Fruit fly (Drosophila melanogaster) whole organism, wandering third instar larva: ENCODE results near the gene ninaE.

Experiments
- Abd-B ChIP-seq: fragments of >200 bp; optimal IDR thresholded peaks from 2 replicates; lab custom pipeline; 2017; ENCODE audit warnings: missing biosample characterization, missing genetic modification characterization
- CG32264 ChIP-seq: fragments of 200-800 bp; sonication (Bioruptor generic); optimal IDR thresholded peaks from 2 replicates; lab custom pipeline; 2016; ENCODE audit warnings: missing biosample characterization, missing genetic modification characterization
- CG9705 ChIP-seq: fragments of 200-800 bp; sonication (Bioruptor generic); optimal IDR thresholded peaks from 2 replicates; lab custom pipeline; 2018; ENCODE audit warnings: missing biosample characterization, mild to moderate bottlenecking, missing genetic modification characterization
- CrebA ChIP-seq: fragments of 200-800 bp; sonication (Bioruptor generic); optimal IDR thresholded peaks from 2 replicates; lab custom pipeline; 2016; ENCODE audit warnings: missing biosample characterization, mild to moderate bottlenecking, missing genetic modification characterization, borderline replicate concordance
- Dfd ChIP-seq: fragments of >200 bp; optimal IDR thresholded peaks from 2 replicates; lab custom pipeline; 2017; ENCODE audit warnings: missing biosample characterization, missing genetic modification characterization
- Dif ChIP-seq: fragments of 200-275, 200-300 bp; sonication (Bioruptor generic); optimal IDR thresholded peaks from 2 replicates; lab custom pipeline; 2018; ENCODE audit warnings: missing biosample characterization, missing genetic modification characterization; ENCODE audit not compliant: partially characterized antibody
- GATAd ChIP-seq: sonication (Bioruptor generic); optimal IDR thresholded peaks from 2 replicates; lab custom pipeline; 2016; ENCODE audit warnings: missing biosample characterization, missing genetic modification characterization
- HLH106 ChIP-seq: fragments of 200-800 bp; optimal IDR thresholded peaks from 3 replicates; lab custom pipeline; 2019; ENCODE audit warnings: missing biosample characterization, mild to moderate bottlenecking, missing genetic modification characterization, moderate library complexity
- Hnf4 ChIP-seq: fragments of 200-800 bp; sonication (Bioruptor generic); optimal IDR thresholded peaks from 2 replicates; lab custom pipeline; 2016; ENCODE audit warnings: missing biosample characterization, mild to moderate bottlenecking, missing genetic modification characterization
- Hr78 ChIP-seq: fragments of >200 bp; optimal IDR thresholded peaks from 2 replicates; lab custom pipeline; 2017; ENCODE audit warnings: missing biosample characterization, missing genetic modification characterization
- Hr83 ChIP-seq: fragments of 200-300 bp; sonication (Bioruptor generic); optimal IDR thresholded peaks from 2 replicates; lab custom pipeline; 2016; ENCODE audit warnings: missing biosample characterization, mild to moderate bottlenecking, missing genetic modification characterization, moderate library complexity; ENCODE audit not compliant: poor library complexity, severe bottlenecking
- Jra ChIP-seq: sonication (Bioruptor generic); optimal IDR thresholded peaks from 2 replicates; lab custom pipeline; 2016; ENCODE audit warnings: missing biosample characterization, missing genetic modification characterization
- Mio ChIP-seq: sonication (Bioruptor generic); optimal IDR thresholded peaks from 2 replicates; lab custom pipeline; 2016; ENCODE audit warnings: missing biosample characterization, missing genetic modification characterization
- Myc ChIP-seq: fragments of >200 bp; optimal IDR thresholded peaks from 2 replicates; lab custom pipeline; 2017
- N ChIP-seq: fragments of >200 bp; optimal IDR thresholded peaks from 2 replicates; lab custom pipeline; 2018; ENCODE audit warnings: missing biosample characterization, missing external identifiers, missing genetic modification characterization
- OdsH ChIP-seq: fragments of 200-800 bp; sonication (Bioruptor generic); optimal IDR thresholded peaks from 2 replicates; lab custom pipeline; 2016; ENCODE audit warnings: missing biosample characterization, mild to moderate bottlenecking, missing genetic modification characterization
- Rel ChIP-seq, 2 experiments: fragments of 200-800 bp; sonication (Bioruptor generic) in 1 of 2; optimal IDR thresholded peaks; 2 replicates in 1 of 2; 3 replicates in 1 of 2; lab custom pipeline; 2016 to 2019; ENCODE audit warnings: mild to moderate bottlenecking in 2 of 2, missing biosample characterization in 2 of 2, missing genetic modification characterization in 2 of 2, moderate library complexity in 1 of 2
- Sp1 ChIP-seq: fragments of 200-800 bp; sonication (Bioruptor generic); optimal IDR thresholded peaks from 3 replicates; lab custom pipeline; 2019; ENCODE audit warnings: missing biosample characterization, mild to moderate bottlenecking, missing genetic modification characterization, moderate library complexity
- Vsx2 ChIP-seq: fragments of 200-300, 225-300 bp; sonication (Bioruptor generic); optimal IDR thresholded peaks from 2 replicates; lab custom pipeline; 2018; ENCODE audit warnings: missing biosample characterization, missing genetic modification characterization; ENCODE audit not compliant: partially characterized antibody
- br ChIP-seq: fragments of 200-800 bp; sonication (Bioruptor generic); optimal IDR thresholded peaks from 2 replicates; lab custom pipeline; 2016; ENCODE audit warnings: missing biosample characterization, missing genetic modification characterization
- brk ChIP-seq: fragments of 200-800 bp; sonication (Bioruptor generic); optimal IDR thresholded peaks from 2 replicates; lab custom pipeline; 2016; ENCODE audit warnings: missing biosample characterization, mild to moderate bottlenecking, missing genetic modification characterization
- dl ChIP-seq, 2 experiments: fragments of 175-275, 200-275 bp in 1 of 2; fragments of 200-275 bp in 1 of 2; sonication (Bioruptor generic); optimal IDR thresholded peaks; lab custom pipeline; 2018; ENCODE audit warnings: mild to moderate bottlenecking in 2 of 2, missing biosample characterization in 2 of 2, missing genetic modification characterization in 2 of 2, moderate library complexity in 2 of 2; ENCODE audit not compliant: partially characterized antibody in 2 of 2, insufficient read depth in 1 of 2
- dmrt93B ChIP-seq: fragments of 200-800 bp; sonication (Bioruptor generic); optimal IDR thresholded peaks from 2 replicates; lab custom pipeline; 2018; ENCODE audit warnings: missing biosample characterization, mild to moderate bottlenecking, missing genetic modification characterization
- dsf ChIP-seq: sonication (Bioruptor generic); optimal IDR thresholded peaks from 2 replicates; lab custom pipeline; 2016; ENCODE audit warnings: missing biosample characterization, missing genetic modification characterization, borderline replicate concordance
- ey ChIP-seq: fragments of 200-800 bp; sonication (Bioruptor generic); optimal IDR thresholded peaks from 2 replicates; lab custom pipeline; 2016; ENCODE audit warnings: missing biosample characterization, missing genetic modification characterization
- foxo ChIP-seq, 2 experiments: fragments of 200-800 bp; sonication (Bioruptor generic); optimal IDR thresholded peaks; 2 replicates in 1 of 2; 3 replicates in 1 of 2; lab custom pipeline; 2016 to 2017; ENCODE audit warnings: missing biosample characterization in 2 of 2, missing genetic modification characterization in 2 of 2
- fru ChIP-seq: fragments of 200-800 bp; sonication (Bioruptor generic); optimal IDR thresholded peaks from 3 replicates; lab custom pipeline; 2016; ENCODE audit warnings: missing biosample characterization, mild to moderate bottlenecking, missing genetic modification characterization
- h ChIP-seq: fragments of 200-800 bp; sonication (Bioruptor generic); optimal IDR thresholded peaks from 3 replicates; lab custom pipeline; 2016; ENCODE audit warnings: missing biosample characterization, mild to moderate bottlenecking, missing genetic modification characterization
- jim ChIP-seq: fragments of 175-275, 200-325 bp; sonication (Bioruptor generic); optimal IDR thresholded peaks from 2 replicates; lab custom pipeline; 2016; ENCODE audit warnings: missing biosample characterization, mild to moderate bottlenecking, missing genetic modification characterization
- lola ChIP-seq: fragments of >200 bp; optimal IDR thresholded peaks from 2 replicates; lab custom pipeline; 2017; ENCODE audit warnings: missing biosample characterization, missing genetic modification characterization
- pan ChIP-seq: fragments of >200 bp; optimal IDR thresholded peaks from 2 replicates; lab custom pipeline; 2017
- psq ChIP-seq: fragments of 200-800 bp; sonication (Bioruptor generic); optimal IDR thresholded peaks from 3 replicates; lab custom pipeline; 2017; ENCODE audit warnings: missing biosample characterization, mild to moderate bottlenecking, missing genetic modification characterization, moderate library complexity
- rgr ChIP-seq: fragments of 200-800 bp; sonication (Bioruptor generic); optimal IDR thresholded peaks from 3 replicates; lab custom pipeline; 2016; ENCODE audit warnings: missing biosample characterization, mild to moderate bottlenecking, missing genetic modification characterization
- sage ChIP-seq: fragments of 200-800 bp; sonication (Bioruptor generic); optimal IDR thresholded peaks from 2 replicates; lab custom pipeline; 2016; ENCODE audit warnings: missing biosample characterization, mild to moderate bottlenecking, missing genetic modification characterization
- sv ChIP-seq: fragments of 200-800 bp; sonication (Bioruptor generic); optimal IDR thresholded peaks from 3 replicates; lab custom pipeline; 2016; ENCODE audit warnings: missing biosample characterization, missing genetic modification characterization
- tai ChIP-seq: sonication (Bioruptor generic); optimal IDR thresholded peaks from 2 replicates; lab custom pipeline; 2016; ENCODE audit warnings: missing biosample characterization, missing genetic modification characterization
- usp ChIP-seq: fragments of >200 bp; optimal IDR thresholded peaks from 2 replicates; lab custom pipeline; 2017; ENCODE audit warnings: missing biosample characterization, missing genetic modification characterization
- woc ChIP-seq: sonication (Bioruptor generic); optimal IDR thresholded peaks from 2 replicates; lab custom pipeline; 2016; ENCODE audit warnings: missing biosample characterization, mild to moderate bottlenecking, missing genetic modification characterization

ninaE gene

DNA sequence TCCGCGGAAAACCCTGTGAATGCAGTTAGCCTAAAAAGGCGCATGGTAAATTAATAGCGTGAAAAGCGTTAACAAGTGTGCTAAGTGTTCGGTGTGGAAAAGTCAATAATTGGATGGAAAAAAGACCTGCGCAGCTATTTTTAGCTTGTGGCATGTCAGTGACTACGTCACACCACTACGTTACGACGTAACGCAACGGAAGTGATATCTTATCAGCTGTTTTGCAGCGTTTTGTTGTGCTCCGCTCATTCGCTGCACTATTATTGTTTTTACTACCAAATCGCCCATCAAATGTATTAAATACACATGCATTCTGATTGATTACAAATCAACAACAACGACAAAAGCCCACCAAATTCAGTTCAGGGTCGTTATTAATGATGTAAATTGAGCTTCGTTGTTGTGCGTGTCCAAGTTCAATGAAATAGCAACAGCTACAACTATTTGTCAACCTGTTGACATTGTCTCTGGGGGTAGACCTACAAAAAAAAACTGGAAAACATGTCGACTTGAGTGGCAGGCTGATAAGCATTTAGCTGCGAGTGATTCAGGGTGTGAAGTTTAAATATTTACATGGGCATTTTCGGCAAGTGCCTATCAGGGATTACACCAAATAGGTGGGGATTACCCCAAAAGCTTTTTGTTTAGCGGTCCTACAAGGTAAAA, 40.3 kb downstream of the ninaE start:
- no peak for TF ChIP-seq foxo (GFP tag; optimal IDR thresholded peaks at IDR 0.05; lab: Kevin White, UChicago)
- TF ChIP-seq Rel (GFP tag; optimal IDR thresholded peaks at IDR 0.05; lab: Kevin White, UChicago): no peak
- TF ChIP-seq Rel (tag; optimal IDR thresholded peaks at IDR 0.05; lab: Kevin White, UChicago): peak; percentile 79

DNA sequence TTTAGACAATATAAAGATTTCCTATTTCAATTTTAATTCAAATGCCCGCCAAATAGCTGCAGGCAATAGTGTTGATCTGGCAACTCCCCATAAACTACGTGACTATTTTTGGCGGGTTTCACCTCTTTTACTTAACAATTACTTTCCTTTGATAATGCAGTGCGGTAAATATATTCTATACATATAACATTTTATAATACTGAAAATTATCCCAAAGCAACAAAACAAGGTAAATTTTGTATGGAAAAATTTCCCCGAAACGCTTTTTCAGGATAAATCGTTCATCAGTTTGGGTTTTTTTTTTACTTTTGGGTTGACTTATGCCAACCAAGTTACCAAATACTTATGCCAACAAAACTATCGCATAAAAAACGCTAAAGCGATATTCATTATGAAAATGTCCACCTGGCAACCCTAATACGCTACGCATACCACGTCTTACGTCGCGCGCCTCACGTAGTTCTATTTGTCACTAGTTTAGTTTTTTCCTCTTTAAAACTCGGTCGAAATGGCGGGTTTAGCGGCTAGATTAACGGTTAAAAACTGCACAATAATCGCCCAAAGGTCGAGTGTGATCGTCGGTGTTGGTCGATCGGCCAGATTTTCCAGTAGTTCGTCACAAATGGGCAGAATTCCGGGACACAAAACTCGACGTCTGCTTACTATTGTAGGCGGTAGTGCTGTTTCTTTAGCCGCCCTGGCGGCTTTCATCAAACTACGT, 41.0 kb downstream of the ninaE start, which contains the start of gene MICU3:
TSS of gene MICU3 (plus strand) at position 442 of the 721 bp plus-strand sequence.
- TF ChIP-seq HLH106 (tag; lab: Kevin White, UChicago) (no peak), woc (GFP tag; lab: Kevin White, UChicago) (peak; percentile 37), Mio (GFP tag; lab: Kevin White, UChicago) (no peak), CrebA (GFP tag; lab: Kevin White, UChicago) (no peak), sv (GFP tag; lab: Kevin White, UChicago) (peak; percentile 40), OdsH (GFP tag; lab: Kevin White, UChicago) (peak; percentile 7), h (peak; percentile 62), fru (GFP tag; lab: Kevin White, UChicago) (peak; percentile 58), brk (GFP tag; lab: Kevin White, UChicago) (no peak), psq (peak; percentile 42), N (GFP tag; lab: Kevin White, UChicago) (no peak), lola (GFP tag; lab: Kevin White, UChicago) (no peak), Vsx2 (GFP tag; lab: Kevin White, UChicago) (no peak), pan (lab: Kevin White, UChicago) (no peak), Hr83 (GFP tag; lab: Kevin White, UChicago) (no peak), tai (GFP tag; lab: Kevin White, UChicago) (peak; percentile 72), CG9705 (GFP tag; lab: Kevin White, UChicago) (peak; percentile 28), jim (GFP tag; lab: Kevin White, UChicago) (no peak), ey (GFP tag; lab: Kevin White, UChicago) (peak; percentile 50), Dfd (GFP tag; lab: Kevin White, UChicago) (no peak), GATAd (GFP tag; lab: Kevin White, UChicago) (no peak), usp (GFP tag; lab: Kevin White, UChicago) (no peak), foxo (GFP tag; optimal IDR thresholded peaks at IDR 0.05; lab: Kevin White, UChicago) (no peak), dsf (GFP tag; lab: Kevin White, UChicago) (no peak), Abd-B (no peak), sage (peak; percentile 9), rgr (GFP tag; lab: Kevin White, UChicago) (peak; percentile 65), Sp1 (GFP tag; lab: Kevin White, UChicago) (no peak), Hr78 (GFP tag; lab: Kevin White, UChicago) (no peak), br (GFP tag; lab: Kevin White, UChicago) (peak; percentile 59), dmrt93B (GFP tag; lab: Kevin White, UChicago) (peak; percentile 45), CG32264 (GFP tag; lab: Kevin White, UChicago) (no peak), Hnf4 (GFP tag; lab: Kevin White, UChicago) (peak; percentile 66), dl (GFP tag; optimal IDR thresholded peaks at IDR 0.05; lab: Kevin White, UChicago; ENCODE audit: insufficient read depth in 1 of 2, partially characterized antibody in 2 of 2) (no peak), Rel (GFP tag; optimal IDR thresholded peaks at IDR 0.05; lab: Kevin White, UChicago) (no peak), Rel (tag; optimal IDR thresholded peaks at IDR 0.05; lab: Kevin White, UChicago) (no peak), Dif (GFP tag; lab: Kevin White, UChicago) (no peak), Jra (no peak), Myc (lab: Kevin White, UChicago) (no peak)
- TF ChIP-seq, all 38 proteins: peak for 14
